Fruit fly (Drosophila melanogaster) whole organism, embryonic: ENCODE data around the gene net.

Experiments
- Ssrp ChIP-seq: fragments of 200-800 bp; sonication (Bioruptor generic); optimal IDR thresholded peaks from 2 replicates; lab custom pipeline; 2018; ENCODE audit warnings: missing biosample characterization, mild to moderate bottlenecking, missing genetic modification characterization, moderate library complexity
- h ChIP-seq: fragments of >200 bp; optimal IDR thresholded peaks from 2 replicates; lab custom pipeline; 2017

DNA sequence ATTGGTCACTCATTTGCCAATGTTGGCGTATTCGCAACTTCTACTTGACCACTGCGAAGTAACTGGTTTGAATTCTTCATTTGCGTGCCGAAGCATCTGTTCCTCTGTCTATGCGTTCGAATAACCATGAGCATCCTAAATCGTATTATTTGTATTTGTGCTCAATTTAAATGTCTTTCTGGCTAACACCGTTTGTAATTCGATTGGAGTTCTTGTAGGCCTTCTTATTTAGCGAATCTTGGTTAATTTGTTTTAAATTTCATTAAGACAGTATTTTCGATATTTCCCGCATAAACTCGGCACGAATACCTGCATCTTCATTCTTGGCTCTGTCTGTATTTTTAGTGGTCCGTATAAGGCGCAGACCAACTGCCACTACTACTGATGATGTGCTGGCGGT is 4.6 kb upstream of the net start:
- TF ChIP-seq Ssrp, result no peak
- no peak for TF ChIP-seq h
